Fruit fly (Drosophila melanogaster): Measurements from ENCODE around the gene KrT95D.

The KrT95D gene

dm6 chr3R:23969449-23969848 is 62.2 kb downstream of the KrT95D start (continued):
- no peak for TF ChIP-seq Dad (GFP tag; optimal IDR thresholded peaks at IDR 0.05)
- TF ChIP-seq Ssrp (tag; optimal IDR thresholded peaks at IDR 0.05) = peak; percentile 51
- TF ChIP-seq ttk (GFP tag; IDR thresholded peaks at IDR 0.05) = 0 out of 2 replicates have a peak, but pooled peaks have one; percentile 8
- TF ChIP-seq CG30020 (tag; optimal IDR thresholded peaks at IDR 0.05) = no peak
- no peak for TF ChIP-seq sr (GFP tag; IDR thresholded peaks at IDR 0.05)
- TF ChIP-seq Atf6 (GFP tag; IDR thresholded peaks at IDR 0.05) = peak; percentile 66
- no peak for TF ChIP-seq Opbp (GFP tag; IDR thresholded peaks at IDR 0.05; ENCODE audit: partially characterized antibody)
- peak; percentile 76 for TF ChIP-seq row (GFP tag; IDR thresholded peaks at IDR 0.05)
- TF ChIP-seq CG6175 (GFP tag; IDR thresholded peaks at IDR 0.05) = no peak
- peak; percentile 58 for TF ChIP-seq CG3847 (GFP tag; IDR thresholded peaks at IDR 0.05)
- peak; percentile 95 for TF ChIP-seq D19A (tag; optimal IDR thresholded peaks at IDR 0.05)
- no peak for TF ChIP-seq Doc3 (GFP tag; IDR thresholded peaks at IDR 0.05; ENCODE audit: partially characterized antibody)
- TF ChIP-seq eve (GFP tag; optimal IDR thresholded peaks at IDR 0.05) = no peak
- TF ChIP-seq fru (optimal IDR thresholded peaks at IDR 0.05) = no peak
- TF ChIP-seq CG10267 (tag; optimal IDR thresholded peaks at IDR 0.05) = peak; percentile 21
- 0 out of 2 replicates have a peak, but pooled peaks have one; percentile 11 for TF ChIP-seq Drgx (GFP tag; IDR thresholded peaks at IDR 0.05)
- no peak for TF ChIP-seq ara (GFP tag; IDR thresholded peaks at IDR 0.05)
- TF ChIP-seq croc (GFP tag; conservative IDR thresholded peaks at IDR 0.05) = no peak; the same call in 2 of the 3 replicates
- peak; percentile 15 for TF ChIP-seq Xbp1 (GFP tag; optimal IDR thresholded peaks at IDR 0.05)
- TF ChIP-seq salm (tag; optimal IDR thresholded peaks at IDR 0.05) = peak; percentile 23
- TF ChIP-seq H2.0 (GFP tag; IDR thresholded peaks at IDR 0.05) = peak; percentile 38; the same call in 1 of the 2 replicates
- no peak for TF ChIP-seq CG7963 (GFP tag; IDR thresholded peaks at IDR 0.05; ENCODE audit: partially characterized antibody)
- TF ChIP-seq Neu2 (GFP tag; optimal IDR thresholded peaks at IDR 0.05; ENCODE audit: borderline replicate concordance) = no peak
- no peak for TF ChIP-seq p53 (GFP tag; optimal IDR thresholded peaks at IDR 0.05)
- TF ChIP-seq CG10321 (GFP tag; IDR thresholded peaks at IDR 0.05) = no peak
- no peak for TF ChIP-seq CG6683 (GFP tag; optimal IDR thresholded peaks at IDR 0.05)
- TF ChIP-seq ATbp (GFP tag; optimal IDR thresholded peaks at IDR 0.05) = peak; percentile 56
- TF ChIP-seq CG10209 (GFP tag; optimal IDR thresholded peaks at IDR 0.05) = no peak
- peak; percentile 31 for TF ChIP-seq CG18619 (GFP tag; optimal IDR thresholded peaks at IDR 0.05)
- no peak for TF ChIP-seq CG10565 (GFP tag; optimal IDR thresholded peaks at IDR 0.05)
- 0 out of 2 replicates have a peak, but pooled peaks have one; percentile 3 for TF ChIP-seq NFAT (GFP tag; IDR thresholded peaks at IDR 0.05)
- TF ChIP-seq CG31224 (GFP tag; IDR thresholded peaks at IDR 0.05) = peak; percentile 33; the same call in 1 of the 2 replicates
- TF ChIP-seq rib (GFP tag; IDR thresholded peaks at IDR 0.05) = no peak
- TF ChIP-seq lola (GFP tag; optimal IDR thresholded peaks at IDR 0.05) = no peak
- no peak for TF ChIP-seq gt (GFP tag; IDR thresholded peaks at IDR 0.05)
- TF ChIP-seq ro (GFP tag; IDR thresholded peaks at IDR 0.05) = no peak
- no peak for TF ChIP-seq trem (tag; optimal IDR thresholded peaks at IDR 0.05)
- peak; percentile 28 for TF ChIP-seq CG4424 (GFP tag; optimal IDR thresholded peaks at IDR 0.05)
- peak; percentile 58; the same call in 1 of the 3 replicates for TF ChIP-seq ase (GFP tag; IDR thresholded peaks at IDR 0.05)
- TF ChIP-seq CG6689 (GFP tag; IDR thresholded peaks at IDR 0.05) = peak; percentile 52
- no peak for TF ChIP-seq Poxn (GFP tag; IDR thresholded peaks at IDR 0.05)
- no peak for TF ChIP-seq CG8089 (GFP tag; optimal IDR thresholded peaks at IDR 0.05)
- TF ChIP-seq CG33213 (GFP tag; optimal IDR thresholded peaks at IDR 0.05) = no peak
- TF ChIP-seq CG10959 (GFP tag; IDR thresholded peaks at IDR 0.05) = no peak
- no peak for TF ChIP-seq CG14965 (GFP tag; optimal IDR thresholded peaks at IDR 0.05; ENCODE audit: borderline replicate concordance)
- no peak for TF ChIP-seq chif (GFP tag; optimal IDR thresholded peaks at IDR 0.05)
- TF ChIP-seq CG2129 (GFP tag; IDR thresholded peaks at IDR 0.05; ENCODE audit: partially characterized antibody) = no peak
- peak; percentile 40 for TF ChIP-seq CG17385 (GFP tag; optimal IDR thresholded peaks at IDR 0.05)
- TF ChIP-seq esg (GFP tag; conservative IDR thresholded peaks at IDR 0.05) = peak; percentile 31; the same call in 1 of the 2 replicates
- TF ChIP-seq Gug (GFP tag; IDR thresholded peaks at IDR 0.05) = no peak
- TF ChIP-seq CG6254 (GFP tag; optimal IDR thresholded peaks at IDR 0.05) = no peak
- no peak for TF ChIP-seq HLH54F (GFP tag; optimal IDR thresholded peaks at IDR 0.05)

All from whole organism, embryonic.